Fruit fly (Drosophila melanogaster) whole organism: ENCODE data around the gene CG33099.

Source experiments
- CG8478 ChIP-seq: fragments of >200 bp; optimal IDR thresholded peaks from 2 replicates; lab custom pipeline; 2018; ENCODE audit warnings: inconsistent platforms
- Dll ChIP-seq: fragments of >200 bp; optimal IDR thresholded peaks from 2 replicates; lab custom pipeline; 2017
- EcR ChIP-seq, 2 experiments: fragments of >200 bp; optimal IDR thresholded peaks; 2 replicates each; lab custom pipeline; 2017; ENCODE audit warnings: missing biosample characterization in 2 of 2, missing genetic modification characterization in 2 of 2, missing genetic modification reagents in 2 of 2
- pan ChIP-seq: fragments of >200 bp; optimal IDR thresholded peaks from 2 replicates; lab custom pipeline; 2017
- psq ChIP-seq: fragments of >200 bp; optimal IDR thresholded peaks from 2 replicates; lab custom pipeline; 2017
- usp ChIP-seq: fragments of >200 bp; optimal IDR thresholded peaks from 2 replicates; lab custom pipeline; 2017; ENCODE audit warnings: missing biosample characterization, missing genetic modification characterization, mixed read lengths

The CG33099 gene

dm6 chr3R:22533973-22534931, 3.9 kb upstream of the CG33099 start:
- no peak for TF ChIP-seq usp (GFP tag; lab: Kevin White, UChicago)
- no peak for TF ChIP-seq EcR (GFP tag; optimal IDR thresholded peaks at IDR 0.05; lab: Kevin White, UChicago)
- TF ChIP-seq pan (lab: Kevin White, UChicago) = no peak
- TF ChIP-seq CG8478 (lab: Kevin White, UChicago) = no peak

- TF ChIP-seq pan (lab: Kevin White, UChicago) (no peak), EcR (GFP tag; optimal IDR thresholded peaks at IDR 0.05; lab: Kevin White, UChicago) (no peak), Dll (lab: Kevin White, UChicago) (no peak), usp (GFP tag; lab: Kevin White, UChicago) (no peak), CG8478 (lab: Kevin White, UChicago) (no peak), psq (lab: Kevin White, UChicago) (no peak)
Measured at dm6 chr3R:22531801-22532200, 1.4 kb upstream of the CG33099 start, which contains the start of gene CG33093. Gene CG33093 (minus strand): TSS chr3R:22531922.

- TF ChIP-seq psq (lab: Kevin White, UChicago) (no peak), CG8478 (lab: Kevin White, UChicago) (no peak), pan (lab: Kevin White, UChicago) (no peak), Dll (lab: Kevin White, UChicago) (no peak), usp (GFP tag; lab: Kevin White, UChicago) (no peak), EcR (GFP tag; optimal IDR thresholded peaks at IDR 0.05; lab: Kevin White, UChicago) (no peak)
Measured at dm6 chr3R:22528264-22529158, 1.9 kb downstream of the CG33099 start, which contains the start of gene CG5346. Gene CG5346 (minus strand): TSS chr3R:22528663.

- no peak for TF ChIP-seq usp (GFP tag; lab: Kevin White, UChicago)
- TF ChIP-seq CG8478 (lab: Kevin White, UChicago) = no peak
- no peak for TF ChIP-seq Dll (lab: Kevin White, UChicago)
- no peak for TF ChIP-seq pan (lab: Kevin White, UChicago)
- no peak for TF ChIP-seq EcR (GFP tag; optimal IDR thresholded peaks at IDR 0.05; lab: Kevin White, UChicago)
- TF ChIP-seq psq (lab: Kevin White, UChicago) = no peak
Measured at dm6 chr3R:22527636-22528148, 2.7 kb downstream of the CG33099 start.

- no peak for TF ChIP-seq Dll (lab: Kevin White, UChicago)
- no peak for TF ChIP-seq psq (lab: Kevin White, UChicago)
- no peak for TF ChIP-seq CG8478 (lab: Kevin White, UChicago)
- TF ChIP-seq usp (GFP tag; lab: Kevin White, UChicago) = no peak
- TF ChIP-seq pan (lab: Kevin White, UChicago) = no peak
- no peak for TF ChIP-seq EcR (GFP tag; optimal IDR thresholded peaks at IDR 0.05; lab: Kevin White, UChicago)
Measured at dm6 chr3R:22527192-22527591, 3.2 kb downstream of the CG33099 start.

dm6 chr3R:22526353-22526907, 3.9 kb downstream of the CG33099 start:
- TF ChIP-seq psq (lab: Kevin White, UChicago) (no peak), pan (lab: Kevin White, UChicago) (no peak), EcR (GFP tag; optimal IDR thresholded peaks at IDR 0.05; lab: Kevin White, UChicago) (peak in 1 of 2 experiments; percentile 73), usp (GFP tag; lab: Kevin White, UChicago) (no peak)

- TF ChIP-seq pan (lab: Kevin White, UChicago) (no peak), CG8478 (lab: Kevin White, UChicago) (no peak)
Measured at dm6 chr3R:22525546-22526352, 4.6 kb downstream of the CG33099 start.

dm6 chr3R:22525073-22525413, 5.3 kb downstream of the CG33099 start:
- TF ChIP-seq CG8478 (lab: Kevin White, UChicago) (no peak), EcR (GFP tag; optimal IDR thresholded peaks at IDR 0.05; lab: Kevin White, UChicago) (no peak), psq (lab: Kevin White, UChicago) (no peak), pan (lab: Kevin White, UChicago) (no peak), Dll (lab: Kevin White, UChicago) (no peak), usp (GFP tag; lab: Kevin White, UChicago) (no peak)

dm6 chr3R:22524344-22525072, 5.9 kb downstream of the CG33099 start:
- TF ChIP-seq pan (lab: Kevin White, UChicago) = no peak
- TF ChIP-seq CG8478 (lab: Kevin White, UChicago) = no peak
- no peak for TF ChIP-seq psq (lab: Kevin White, UChicago)
- no peak for TF ChIP-seq usp (GFP tag; lab: Kevin White, UChicago)
- TF ChIP-seq Dll (lab: Kevin White, UChicago) = no peak
- TF ChIP-seq EcR (GFP tag; optimal IDR thresholded peaks at IDR 0.05; lab: Kevin White, UChicago) = no peak
